Worm (Caenorhabditis elegans) whole organism, midembryonic: Measurements from ENCODE around the gene ZK896.5.

ENCODE experiments used
- T22C8.4 ChIP-seq: fragments of 200-800 bp; sonication (Bioruptor generic); IDR thresholded peaks from 2 replicates; pipeline ENCODE4 v1.3.6; 2022; ENCODE audit warnings: missing genetic modification characterization, missing compliant biosample characterization
- cog-1 ChIP-seq: sonication (generic microtip); optimal IDR thresholded peaks from 2 replicates; lab custom pipeline; 2016; ENCODE audit warnings: missing genetic modification characterization, missing compliant biosample characterization
- flt-1 ChIP-seq: fragments of 200-800 bp; sonication (Bioruptor generic); IDR thresholded peaks from 2 replicates; pipeline ENCODE4 v1.3.6; 2022; ENCODE audit warnings: missing genetic modification characterization, missing compliant biosample characterization
- klf-2 ChIP-seq: fragments of 200-800 bp; sonication (Bioruptor generic); conservative IDR thresholded peaks from 2 replicates; pipeline ENCODE4 v1.3.6; 2022; ENCODE audit warnings: missing genetic modification reagents, missing genetic modification characterization, missing compliant biosample characterization
- med-1 ChIP-seq: sonication (generic microtip); optimal IDR thresholded peaks from 2 replicates; lab custom pipeline; 2017; ENCODE audit warnings: missing genetic modification characterization, mild to moderate bottlenecking, missing compliant biosample characterization, antibody characterized with exemption, missing genetic modification reagents; ENCODE audit not compliant: insufficient read depth
- ref-1 ChIP-seq: fragments of 200-800 bp; sonication (Bioruptor generic); conservative IDR thresholded peaks from 2 replicates; pipeline ENCODE4 v1.3.6; 2022; ENCODE audit warnings: missing genetic modification reagents, missing genetic modification characterization, missing compliant biosample characterization
- tab-1 ChIP-seq: fragments of 200-800 bp; sonication (Bioruptor generic); IDR thresholded peaks from 2 replicates; pipeline ENCODE4 v1.3.6; 2022; ENCODE audit warnings: missing genetic modification characterization, missing compliant biosample characterization
- ztf-23 ChIP-seq: fragments of 200-800 bp; sonication (Bioruptor generic); IDR thresholded peaks from 2 replicates; pipeline ENCODE4 v1.3.6; 2022; ENCODE audit warnings: missing genetic modification reagents, missing genetic modification characterization, missing compliant biosample characterization
- ztf-29 ChIP-seq: fragments of 200-800 bp; sonication (Bioruptor generic); IDR thresholded peaks from 2 replicates; pipeline ENCODE4 v1.3.6; 2022; ENCODE audit warnings: missing genetic modification reagents, missing genetic modification characterization, missing compliant biosample characterization

ZK896.5 gene

DNA sequence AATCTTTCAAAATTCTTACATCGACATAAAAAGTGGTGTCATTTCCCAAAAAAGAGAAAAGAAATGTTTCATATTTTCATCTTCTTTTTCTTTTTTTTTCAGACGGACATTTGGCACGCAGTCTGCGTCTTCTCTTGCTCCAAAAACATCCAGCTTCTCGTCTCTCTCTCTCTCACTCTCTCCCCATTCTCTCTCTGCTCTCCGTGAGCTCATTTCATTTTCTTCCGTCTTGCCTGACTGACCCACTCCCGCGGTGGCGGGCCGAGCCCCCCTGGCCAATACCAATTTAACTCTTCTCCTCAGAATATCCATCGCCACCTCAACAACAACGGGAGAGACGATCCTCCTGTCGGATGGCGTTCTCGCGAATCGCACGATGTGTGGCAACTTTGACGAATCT, 33.8 kb downstream of the ZK896.5 start, which contains the start of gene txt-19:
txt-19 (plus strand) TSS at position 304 of the 400 bp plus-strand sequence.
- TF ChIP-seq klf-2 (GFP tag; lab: Robert Waterston, UW) (no peak), ref-1 (GFP tag; lab: Robert Waterston, UW) (no peak), med-1 (GFP tag; lab: Kevin White, UChicago) (no peak)

- TF ChIP-seq tab-1 (GFP tag; lab: Robert Waterston, UW) (no peak), flt-1 (no peak), klf-2 (GFP tag; lab: Robert Waterston, UW) (no peak), med-1 (GFP tag; lab: Kevin White, UChicago) (no peak), cog-1 (tag; lab: Kevin White, UChicago) (no peak), ztf-23 (GFP tag; lab: Robert Waterston, UW) (no peak), T22C8.4 (GFP tag; lab: Robert Waterston, UW) (no peak), ref-1 (GFP tag; lab: Robert Waterston, UW) (no peak), ztf-29 (GFP tag; lab: Robert Waterston, UW) (no peak)
Measured at ce11 chrIV:12842895-12843294, 36.5 kb downstream of the ZK896.5 start.

ce11 chrIV:12842121-12842520, 37.3 kb downstream of the ZK896.5 start:
- TF ChIP-seq T22C8.4 (GFP tag; lab: Robert Waterston, UW), result no peak
- no peak for TF ChIP-seq flt-1
- TF ChIP-seq ztf-29 (GFP tag; lab: Robert Waterston, UW), result no peak

ce11 chrIV:12840873-12841272, 38.6 kb downstream of the ZK896.5 start:
- TF ChIP-seq ztf-29 (GFP tag; lab: Robert Waterston, UW) (no peak), ztf-23 (GFP tag; lab: Robert Waterston, UW) (no peak), ref-1 (GFP tag; lab: Robert Waterston, UW) (no peak), T22C8.4 (GFP tag; lab: Robert Waterston, UW) (no peak), tab-1 (GFP tag; lab: Robert Waterston, UW) (no peak), klf-2 (GFP tag; lab: Robert Waterston, UW) (no peak), med-1 (GFP tag; lab: Kevin White, UChicago) (no peak), flt-1 (no peak), cog-1 (tag; lab: Kevin White, UChicago) (no peak)

- TF ChIP-seq cog-1 (tag; lab: Kevin White, UChicago) (no peak), ztf-29 (GFP tag; lab: Robert Waterston, UW) (no peak), med-1 (GFP tag; lab: Kevin White, UChicago) (no peak), ztf-23 (GFP tag; lab: Robert Waterston, UW) (no peak), tab-1 (GFP tag; lab: Robert Waterston, UW) (no peak), klf-2 (GFP tag; lab: Robert Waterston, UW) (no peak), T22C8.4 (GFP tag; lab: Robert Waterston, UW) (no peak), ref-1 (GFP tag; lab: Robert Waterston, UW) (no peak), flt-1 (no peak)
Measured at ce11 chrIV:12840348-12840747, 39.1 kb downstream of the ZK896.5 start.

ce11 chrIV:12836208-12836607, 43.2 kb downstream of the ZK896.5 start, which contains the start of gene M02B1.3:
TSS of gene M02B1.3 (plus strand) at chrIV:12836508.
- TF ChIP-seq tab-1 (GFP tag; lab: Robert Waterston, UW) (no peak), klf-2 (GFP tag; lab: Robert Waterston, UW) (no peak), cog-1 (tag; lab: Kevin White, UChicago) (no peak), ztf-29 (GFP tag; lab: Robert Waterston, UW) (no peak), med-1 (GFP tag; lab: Kevin White, UChicago) (no peak), T22C8.4 (GFP tag; lab: Robert Waterston, UW) (no peak), flt-1 (no peak), ref-1 (GFP tag; lab: Robert Waterston, UW) (no peak), ztf-23 (GFP tag; lab: Robert Waterston, UW) (no peak)

DNA sequence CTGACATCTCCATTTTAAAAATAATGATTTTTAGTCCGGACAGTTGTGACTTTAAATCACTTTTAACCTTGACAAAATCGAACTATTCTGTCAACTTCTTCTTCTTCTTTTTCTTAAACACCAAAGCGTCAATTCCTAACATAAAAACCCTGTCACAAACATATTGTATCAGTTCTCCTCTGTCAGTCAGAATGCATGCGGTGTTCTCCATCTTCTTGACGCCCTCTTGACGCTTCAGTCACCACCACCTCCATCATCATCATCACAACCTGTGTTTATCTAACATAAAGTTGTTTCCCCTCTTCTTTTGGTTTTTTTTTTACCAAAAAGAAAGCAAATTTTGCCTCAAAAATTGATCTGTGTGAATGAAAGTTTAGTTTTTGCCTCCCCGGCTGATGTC, 44.1 kb downstream of the ZK896.5 start:
- TF ChIP-seq cog-1 (tag; lab: Kevin White, UChicago), result no peak
- no peak for TF ChIP-seq ref-1 (GFP tag; lab: Robert Waterston, UW)
- TF ChIP-seq tab-1 (GFP tag; lab: Robert Waterston, UW), result no peak
- no peak for TF ChIP-seq T22C8.4 (GFP tag; lab: Robert Waterston, UW)
- no peak for TF ChIP-seq ztf-29 (GFP tag; lab: Robert Waterston, UW)
- no peak for TF ChIP-seq klf-2 (GFP tag; lab: Robert Waterston, UW)
- no peak for TF ChIP-seq med-1 (GFP tag; lab: Kevin White, UChicago)
- TF ChIP-seq flt-1, result no peak
- TF ChIP-seq ztf-23 (GFP tag; lab: Robert Waterston, UW), result no peak

DNA sequence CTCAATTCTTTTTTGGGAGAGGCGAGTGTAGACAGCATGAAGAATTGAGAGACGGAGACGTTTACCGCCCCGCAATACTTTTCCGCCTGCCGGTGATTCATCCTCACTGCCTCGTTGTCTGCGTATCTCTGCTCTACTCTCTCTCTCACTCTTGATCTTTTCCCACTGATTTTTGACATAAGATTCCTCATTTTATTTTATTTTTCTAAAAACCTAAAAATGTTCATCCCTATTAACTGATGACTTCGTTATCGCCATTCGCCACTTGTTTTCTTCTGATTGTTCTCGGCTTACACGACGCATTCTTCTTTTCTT, 45.1 kb downstream of the ZK896.5 start:
- TF ChIP-seq ref-1 (GFP tag; lab: Robert Waterston, UW) (no peak), klf-2 (GFP tag; lab: Robert Waterston, UW) (no peak), ztf-29 (GFP tag; lab: Robert Waterston, UW) (no peak), flt-1 (no peak), cog-1 (tag; lab: Kevin White, UChicago) (no peak), tab-1 (GFP tag; lab: Robert Waterston, UW) (no peak), ztf-23 (GFP tag; lab: Robert Waterston, UW) (no peak), T22C8.4 (GFP tag; lab: Robert Waterston, UW) (no peak), med-1 (GFP tag; lab: Kevin White, UChicago) (no peak)

ce11 chrIV:12833698-12834416, 45.6 kb downstream of the ZK896.5 start:
- no peak for TF ChIP-seq ref-1 (GFP tag; lab: Robert Waterston, UW)
- no peak for TF ChIP-seq cog-1 (tag; lab: Kevin White, UChicago)
- TF ChIP-seq ztf-29 (GFP tag; lab: Robert Waterston, UW), result no peak
- no peak for TF ChIP-seq med-1 (GFP tag; lab: Kevin White, UChicago)
- TF ChIP-seq tab-1 (GFP tag; lab: Robert Waterston, UW), result no peak
- TF ChIP-seq flt-1, result no peak
- no peak for TF ChIP-seq klf-2 (GFP tag; lab: Robert Waterston, UW)
- TF ChIP-seq ztf-23 (GFP tag; lab: Robert Waterston, UW), result no peak
- no peak for TF ChIP-seq T22C8.4 (GFP tag; lab: Robert Waterston, UW)
